Worm (Caenorhabditis elegans) whole organism, L2 larva: ENCODE measurements around the gene lin-1.

Source experiments
- F13H6.1 ChIP-seq: sonication (generic microtip); optimal IDR thresholded peaks from 2 replicates; lab custom pipeline; 2016; ENCODE audit warnings: missing genetic modification characterization, missing compliant biosample characterization
- R02D3.7 ChIP-seq: fragments of 150-350 bp; optimal IDR thresholded peaks from 2 replicates; lab custom pipeline; 2014; ENCODE audit warnings: missing biosample characterization, missing genetic modification characterization
- Y55F3AM.14 ChIP-seq: fragments of 200-800 bp; sonication (Bioruptor generic); optimal IDR thresholded peaks from 2 replicates; lab custom pipeline; 2018; ENCODE audit warnings: mild to moderate bottlenecking, missing genetic modification characterization, missing compliant biosample characterization
- ZK546.5 ChIP-seq: sonication (generic microtip); optimal IDR thresholded peaks from 2 replicates; lab custom pipeline; 2017; ENCODE audit warnings: missing biosample characterization, missing genetic modification characterization
- aly-2 ChIP-seq: fragments of 150-350 bp; optimal IDR thresholded peaks from 2 replicates; lab custom pipeline; 2014; ENCODE audit warnings: missing biosample characterization, missing genetic modification characterization
- ama-1 ChIP-seq: fragments of 150-350 bp; optimal IDR thresholded peaks from 2 replicates; lab custom pipeline; 2018; ENCODE audit warnings: inconsistent platforms
- blmp-1 ChIP-seq: sonication (generic microtip); optimal IDR thresholded peaks from 2 replicates; lab custom pipeline; 2017; ENCODE audit warnings: missing genetic modification characterization, mild to moderate bottlenecking, missing compliant biosample characterization, antibody characterized with exemption, moderate library complexity; ENCODE audit not compliant: insufficient read depth
- ceh-16 ChIP-seq: fragments of 150-350 bp; optimal IDR thresholded peaks from 2 replicates; lab custom pipeline; 2014; ENCODE audit warnings: missing biosample characterization, missing genetic modification characterization
- ceh-82 ChIP-seq: fragments of 150-350 bp; optimal IDR thresholded peaks from 2 replicates; lab custom pipeline; 2014; ENCODE audit warnings: missing biosample characterization, missing genetic modification characterization
- crh-2 ChIP-seq: sonication (generic microtip); optimal IDR thresholded peaks from 2 replicates; lab custom pipeline; 2017; ENCODE audit warnings: missing biosample characterization, missing genetic modification characterization
- dmd-4 ChIP-seq: sonication (generic microtip); optimal IDR thresholded peaks from 2 replicates; lab custom pipeline; 2017; ENCODE audit warnings: missing biosample characterization, missing genetic modification characterization
- egl-27 ChIP-seq: sonication (generic microtip); optimal IDR thresholded peaks from 3 replicates; lab custom pipeline; 2017; ENCODE audit warnings: missing biosample characterization, missing genetic modification reagents, missing genetic modification characterization
- elt-1 ChIP-seq: fragments of 150-350 bp; optimal IDR thresholded peaks from 2 replicates; lab custom pipeline; 2014; ENCODE audit warnings: missing biosample characterization, missing genetic modification characterization
- elt-3 ChIP-seq: sonication (generic microtip); optimal IDR thresholded peaks from 2 replicates; lab custom pipeline; 2017; ENCODE audit warnings: missing biosample characterization, missing genetic modification characterization
- fos-1 ChIP-seq: fragments of 150-350 bp; optimal IDR thresholded peaks from 2 replicates; lab custom pipeline; 2014; ENCODE audit warnings: missing biosample characterization, missing genetic modification characterization
- gmeb-1 ChIP-seq: fragments of 150-350 bp; optimal IDR thresholded peaks from 2 replicates; lab custom pipeline; 2014; ENCODE audit warnings: missing biosample characterization, missing genetic modification characterization
- lin-13 ChIP-seq: fragments of 150-350 bp; optimal IDR thresholded peaks from 2 replicates; lab custom pipeline; 2014; ENCODE audit warnings: missing biosample characterization, missing genetic modification reagents, missing genetic modification characterization
- lin-39 ChIP-seq: fragments of 150-350 bp; optimal IDR thresholded peaks from 2 replicates; lab custom pipeline; 2014; ENCODE audit warnings: missing biosample characterization, missing genetic modification reagents, missing genetic modification characterization
- lsy-2 ChIP-seq, 2 experiments: fragments of 150-350 bp in 1 of 2; sonication (generic microtip) in 1 of 2; optimal IDR thresholded peaks; 2 replicates each; lab custom pipeline; 2014 to 2017; ENCODE audit warnings: missing biosample characterization in 2 of 2, missing genetic modification characterization in 2 of 2
- mab-5 ChIP-seq: fragments of 150-350 bp; optimal IDR thresholded peaks from 2 replicates; lab custom pipeline; 2014; ENCODE audit warnings: missing biosample characterization, missing genetic modification characterization
- mbf-1 ChIP-seq: sonication (generic microtip); optimal IDR thresholded peaks from 2 replicates; lab custom pipeline; 2017; ENCODE audit warnings: missing biosample characterization, missing genetic modification characterization
- mdl-1 ChIP-seq, 2 experiments: fragments of 150-350 bp in 1 of 2; sonication (generic microtip) in 1 of 2; optimal IDR thresholded peaks; 2 replicates each; lab custom pipeline; 2017; ENCODE audit warnings: missing biosample characterization in 2 of 2, missing genetic modification characterization in 2 of 2
- nhr-10 ChIP-seq: sonication (generic microtip); optimal IDR thresholded peaks from 2 replicates; lab custom pipeline; 2017; ENCODE audit warnings: missing biosample characterization, missing genetic modification characterization
- nhr-12 ChIP-seq: fragments of 150-350 bp; optimal IDR thresholded peaks from 2 replicates; lab custom pipeline; 2014; ENCODE audit warnings: missing biosample characterization, missing genetic modification characterization
- nhr-129 ChIP-seq: fragments of 150-350 bp; optimal IDR thresholded peaks from 2 replicates; lab custom pipeline; 2014; ENCODE audit warnings: missing biosample characterization, missing genetic modification characterization
- nhr-21 ChIP-seq: fragments of 150-350 bp; optimal IDR thresholded peaks from 2 replicates; lab custom pipeline; 2014; ENCODE audit warnings: missing biosample characterization, missing genetic modification characterization
- nhr-23 ChIP-seq: fragments of 150-350 bp; optimal IDR thresholded peaks from 2 replicates; lab custom pipeline; 2014; ENCODE audit warnings: missing biosample characterization, missing genetic modification reagents, missing genetic modification characterization
- nhr-25 ChIP-seq: fragments of 150-350 bp; sonication (generic microtip); optimal IDR thresholded peaks from 3 replicates; lab custom pipeline; 2014; ENCODE audit warnings: missing biosample characterization, missing genetic modification characterization
- nhr-77 ChIP-seq: fragments of 150-350 bp; optimal IDR thresholded peaks from 2 replicates; lab custom pipeline; 2014; ENCODE audit warnings: missing biosample characterization, missing genetic modification characterization
- peb-1 ChIP-seq: fragments of 150-350 bp; optimal IDR thresholded peaks from 2 replicates; lab custom pipeline; 2014; ENCODE audit warnings: missing biosample characterization, missing genetic modification characterization
- skn-1 ChIP-seq: sonication (generic microtip); optimal IDR thresholded peaks from 2 replicates; lab custom pipeline; 2017; ENCODE audit warnings: missing biosample characterization, missing genetic modification characterization
- sma-3 ChIP-seq: sonication (generic microtip); optimal IDR thresholded peaks from 2 replicates; lab custom pipeline; 2016; ENCODE audit warnings: missing genetic modification reagents, missing genetic modification characterization, missing compliant biosample characterization
- sma-9 ChIP-seq, 2 experiments: fragments of 150-350 bp in 1 of 2; sonication (generic microtip) in 1 of 2; optimal IDR thresholded peaks; 2 replicates each; lab custom pipeline; 2014 to 2016; ENCODE audit warnings: missing genetic modification characterization in 2 of 2, mild to moderate bottlenecking in 1 of 2, missing biosample characterization in 1 of 2, missing compliant biosample characterization in 1 of 2, missing genetic modification reagents in 1 of 2, moderate library complexity in 1 of 2
- snpc-4 ChIP-seq: fragments of 150-350 bp; optimal IDR thresholded peaks from 2 replicates; lab custom pipeline; 2014; ENCODE audit warnings: missing biosample characterization, missing genetic modification characterization
- unc-55 ChIP-seq: fragments of 150-350 bp; sonication (generic microtip); optimal IDR thresholded peaks from 3 replicates; lab custom pipeline; 2014; ENCODE audit warnings: missing biosample characterization, missing genetic modification reagents, missing genetic modification characterization
- ztf-11 ChIP-seq: sonication (generic microtip); optimal IDR thresholded peaks from 2 replicates; lab custom pipeline; 2017; ENCODE audit warnings: missing biosample characterization, missing genetic modification characterization
- ztf-4 ChIP-seq: fragments of 150-350 bp; optimal IDR thresholded peaks from 2 replicates; lab custom pipeline; 2014; ENCODE audit warnings: missing biosample characterization, missing genetic modification characterization

The lin-1 gene

DNA sequence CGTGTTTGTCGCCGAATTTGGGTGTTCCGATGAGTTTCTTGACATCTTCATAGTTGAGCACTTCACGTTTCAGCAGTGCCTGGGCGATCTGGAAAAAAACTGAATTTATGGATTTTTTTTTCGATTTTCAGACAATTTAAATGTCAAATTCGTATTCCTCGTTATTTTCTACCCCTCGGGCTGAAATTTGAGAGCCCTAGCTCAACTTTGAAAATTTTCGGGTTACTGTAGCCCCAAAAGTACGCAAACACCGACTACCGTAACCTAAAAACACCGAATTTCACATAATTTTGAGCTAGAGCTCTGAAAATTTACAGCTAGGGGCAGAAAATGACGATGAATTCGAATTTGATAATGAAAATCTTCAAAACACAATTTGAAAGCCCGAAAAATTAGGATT lies 33.9 kb upstream of the lin-1 start:
- TF ChIP-seq lsy-2 (tag; optimal IDR thresholded peaks at IDR 0.05; lab: Kevin White, UChicago) (peak in 1 of 2 experiments; percentile 62), Y55F3AM.14 (GFP tag; lab: Kevin White, UChicago) (no peak)

DNA sequence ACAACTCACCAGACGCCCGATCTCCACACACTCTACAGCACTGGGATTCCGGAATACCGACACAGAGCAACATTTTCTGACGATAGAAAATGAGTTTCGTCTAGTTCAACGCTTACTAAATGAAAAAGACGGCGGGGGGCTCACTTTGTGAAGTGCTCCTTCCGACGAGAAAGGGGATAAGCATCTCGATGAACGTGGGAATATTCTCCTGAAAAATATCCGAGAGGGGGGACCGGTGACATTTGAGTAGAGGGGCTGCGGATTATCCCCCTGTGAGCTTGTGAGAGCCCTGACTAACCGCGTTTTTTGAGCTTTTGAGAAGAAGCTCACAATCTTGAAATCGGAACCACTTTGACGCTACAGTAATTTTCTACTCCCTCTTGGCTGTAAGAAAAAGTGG lies 29.5 kb upstream of the lin-1 start, which contains the start of gene nhr-236:
nhr-236 (minus strand) TSS at position 101 of the 400 bp plus-strand sequence.
- no peak for TF ChIP-seq peb-1 (tag; lab: Kevin White, UChicago)
- TF ChIP-seq ceh-82 (tag; lab: Kevin White, UChicago): no peak
- no peak for TF ChIP-seq lsy-2 (tag; optimal IDR thresholded peaks at IDR 0.05; lab: Kevin White, UChicago)
- no peak for TF ChIP-seq sma-3 (GFP tag; lab: Kevin White, UChicago)
- no peak for TF ChIP-seq F13H6.1 (tag; lab: Kevin White, UChicago)
- no peak for TF ChIP-seq nhr-10
- no peak for TF ChIP-seq nhr-129 (tag; lab: Kevin White, UChicago)
- TF ChIP-seq nhr-77 (tag; lab: Kevin White, UChicago): no peak
- TF ChIP-seq lin-13: no peak
- TF ChIP-seq gmeb-1 (tag; lab: Kevin White, UChicago): no peak
- no peak for TF ChIP-seq ama-1 (lab: Kevin White, UChicago)
- no peak for TF ChIP-seq fos-1
- no peak for TF ChIP-seq mab-5 (tag; lab: Kevin White, UChicago)
- TF ChIP-seq mbf-1 (tag; lab: Kevin White, UChicago): no peak
- no peak for TF ChIP-seq blmp-1

DNA sequence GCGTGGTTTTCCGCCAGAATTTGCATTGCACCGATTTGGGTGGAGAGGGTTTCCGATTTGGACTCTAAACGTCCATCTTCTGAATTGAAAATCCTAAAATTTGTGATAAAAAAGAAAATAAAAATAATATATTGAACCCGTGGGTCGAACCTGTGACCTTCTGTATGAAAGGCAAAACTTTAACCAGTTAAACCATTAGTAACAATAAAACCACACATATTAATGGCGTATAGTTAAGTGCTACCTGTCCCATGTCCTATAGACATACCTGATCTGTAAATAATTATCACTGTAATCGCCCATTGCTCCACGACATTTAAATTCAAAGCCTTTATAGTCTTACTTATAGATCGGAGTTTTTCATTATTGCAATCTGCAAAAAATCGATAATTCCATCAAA lies 27.2 kb upstream of the lin-1 start:
- no peak for TF ChIP-seq gmeb-1 (tag; lab: Kevin White, UChicago)
- TF ChIP-seq R02D3.7 (tag; lab: Kevin White, UChicago): no peak
- TF ChIP-seq ztf-11: no peak
- no peak for TF ChIP-seq aly-2 (tag; lab: Kevin White, UChicago)

DNA sequence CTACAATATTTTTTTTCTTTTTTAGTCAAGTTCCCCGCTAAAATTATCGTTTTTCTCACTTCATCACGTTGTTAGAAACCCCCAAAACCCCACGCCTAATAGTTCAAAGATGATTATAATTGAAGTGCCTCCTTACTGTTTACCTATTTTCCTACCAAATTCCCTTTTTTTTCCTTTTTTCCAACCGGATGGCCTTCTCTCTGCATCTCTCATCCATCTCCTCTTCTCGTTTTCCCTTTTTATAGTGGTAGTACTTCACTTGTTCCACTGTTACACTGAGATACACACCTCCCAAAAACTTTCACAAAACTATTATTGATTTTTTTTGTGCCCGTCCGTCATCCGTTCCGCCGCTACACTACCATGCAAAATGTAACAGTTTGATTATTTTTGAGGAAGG lies 22.9 kb upstream of the lin-1 start, which contains the start of gene nsy-4:
nsy-4 (plus strand) TSS at position 274 of the 400 bp plus-strand sequence.
- TF ChIP-seq aly-2 (tag; lab: Kevin White, UChicago) (no peak), nhr-77 (tag; lab: Kevin White, UChicago) (no peak), nhr-25 (tag; lab: Kevin White, UChicago) (peak; percentile 11), blmp-1 (peak; percentile 60)

DNA sequence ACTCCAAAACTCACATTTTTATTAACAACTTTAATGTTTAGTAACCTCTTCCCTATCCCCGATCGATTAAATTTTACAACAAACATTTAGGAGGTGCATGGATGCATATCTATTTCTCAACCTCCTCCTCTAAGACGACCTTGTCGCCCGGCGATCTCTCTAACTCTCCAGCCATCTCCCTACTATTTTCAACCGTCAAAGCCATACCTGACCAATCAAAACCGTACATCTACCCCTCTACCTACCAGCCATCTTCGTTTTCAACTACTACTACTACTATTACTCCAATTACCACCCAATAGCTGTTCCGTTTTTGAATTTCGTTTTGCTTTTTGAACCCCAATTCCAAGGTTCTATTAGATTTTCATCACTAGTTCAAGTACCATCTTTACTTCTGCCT lies 21.5 kb upstream of the lin-1 start:
- peak; percentile 64 for TF ChIP-seq ceh-16 (tag; lab: Kevin White, UChicago)
- no peak for TF ChIP-seq nhr-21 (tag; lab: Kevin White, UChicago)

DNA sequence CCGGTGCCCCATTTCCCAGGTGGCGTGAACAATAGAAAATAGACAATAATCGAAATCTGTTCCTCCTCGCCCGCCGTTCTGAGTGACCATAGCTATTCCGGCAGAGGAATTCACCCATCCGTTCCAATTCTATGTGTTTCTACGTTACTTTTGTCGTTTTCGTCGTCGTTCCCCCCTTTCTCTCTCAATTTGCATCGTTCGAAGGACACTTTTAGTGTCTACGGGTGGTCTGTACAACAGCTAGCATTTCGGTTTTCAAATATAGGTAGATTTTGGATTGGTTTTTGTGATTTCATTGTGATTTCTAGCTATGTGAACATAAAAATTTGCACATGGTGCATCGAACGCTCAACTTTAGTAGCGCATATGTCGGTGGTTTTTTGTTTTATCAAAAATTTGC lies 19.9 kb upstream of the lin-1 start:
- TF ChIP-seq ztf-4 (no peak), R02D3.7 (tag; lab: Kevin White, UChicago) (no peak), mbf-1 (tag; lab: Kevin White, UChicago) (no peak), nhr-129 (tag; lab: Kevin White, UChicago) (no peak), nhr-12 (tag; lab: Kevin White, UChicago) (no peak), elt-3 (no peak), ZK546.5 (tag; lab: Kevin White, UChicago) (no peak), crh-2 (no peak), mdl-1 (tag; optimal IDR thresholded peaks at IDR 0.05; lab: Kevin White, UChicago) (no peak), F13H6.1 (tag; lab: Kevin White, UChicago) (no peak), peb-1 (tag; lab: Kevin White, UChicago) (no peak), gmeb-1 (tag; lab: Kevin White, UChicago) (no peak)

DNA sequence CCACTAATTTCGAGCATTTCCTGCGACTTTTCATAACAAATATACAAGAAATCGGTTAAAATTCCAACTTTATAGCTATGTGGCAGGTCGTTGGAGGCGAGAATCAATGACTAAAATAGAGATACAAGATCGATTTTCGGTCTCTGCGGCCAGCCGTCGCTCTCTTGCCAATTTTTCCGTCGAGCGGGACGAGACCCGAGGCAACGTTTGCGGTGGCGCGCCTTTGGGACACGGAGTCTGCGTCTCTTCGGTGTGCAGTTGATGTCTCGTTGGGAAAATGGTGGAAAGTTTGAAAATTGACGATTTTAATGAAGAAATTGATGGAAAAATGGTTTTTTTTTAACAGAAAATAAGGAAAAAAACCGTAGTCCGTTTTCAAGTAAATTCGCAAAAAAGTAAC lies 16.7 kb upstream of the lin-1 start:
- TF ChIP-seq snpc-4 (tag; lab: Kevin White, UChicago) (no peak), nhr-12 (tag; lab: Kevin White, UChicago) (no peak), peb-1 (tag; lab: Kevin White, UChicago) (no peak), R02D3.7 (tag; lab: Kevin White, UChicago) (no peak), ceh-16 (tag; lab: Kevin White, UChicago) (peak; percentile 34), nhr-23 (no peak), sma-9 (GFP tag; optimal IDR thresholded peaks at IDR 0.05; lab: Kevin White, UChicago) (no peak), sma-9 (tag; optimal IDR thresholded peaks at IDR 0.05; lab: Kevin White, UChicago) (no peak), unc-55 (peak; percentile 57), sma-3 (GFP tag; lab: Kevin White, UChicago) (peak; percentile 4), elt-3 (no peak), lsy-2 (tag; optimal IDR thresholded peaks at IDR 0.05; lab: Kevin White, UChicago) (peak in 1 of 2 experiments; percentile 63), F13H6.1 (tag; lab: Kevin White, UChicago) (peak; percentile 18), mdl-1 (tag; optimal IDR thresholded peaks at IDR 0.05; lab: Kevin White, UChicago) (no peak), dmd-4 (no peak), nhr-25 (tag; lab: Kevin White, UChicago) (no peak), nhr-21 (tag; lab: Kevin White, UChicago) (no peak), nhr-10 (no peak), ZK546.5 (tag; lab: Kevin White, UChicago) (no peak), egl-27 (tag; lab: Kevin White, UChicago) (no peak), ztf-4 (no peak), skn-1 (no peak), lin-39 (tag; lab: Kevin White, UChicago) (no peak), elt-1 (no peak), lin-13 (peak; percentile 34), aly-2 (tag; lab: Kevin White, UChicago) (no peak), fos-1 (peak; percentile 76), blmp-1 (no peak)
